Worm (Caenorhabditis elegans) whole organism, mixed stage, embryonic: Measurements from ENCODE around the gene Y75B8A.44.
A peak's percentile ranks its signal among the peaks of the same experiment; 100 is the strongest.

Experiments used
- M03D4.4 ChIP-seq: sonication (generic microtip); optimal IDR thresholded peaks from 2 replicates; lab custom pipeline; 2017; ENCODE audit warnings: mild to moderate bottlenecking, missing genetic modification characterization, missing compliant biosample characterization
- bed-3 ChIP-seq: fragments of 200-800 bp; sonication (Bioruptor generic); optimal IDR thresholded peaks from 3 replicates; lab custom pipeline; 2018; ENCODE audit warnings: mild to moderate bottlenecking, missing genetic modification characterization, moderate library complexity, missing compliant biosample characterization
- blmp-1 ChIP-seq: fragments of 150-350 bp; optimal IDR thresholded peaks from 2 replicates; lab custom pipeline; 2014; ENCODE audit warnings: missing biosample characterization, missing genetic modification characterization
- ceh-39 ChIP-seq: fragments of 150-350 bp; optimal IDR thresholded peaks from 2 replicates; lab custom pipeline; 2014; ENCODE audit warnings: missing biosample characterization, missing genetic modification characterization
- ceh-43 ChIP-seq: fragments of 200-800 bp; sonication (Bioruptor generic); optimal IDR thresholded peaks from 2 replicates; lab custom pipeline; 2018; ENCODE audit warnings: mild to moderate bottlenecking, missing genetic modification characterization, moderate library complexity, missing compliant biosample characterization
- ceh-83 ChIP-seq: fragments of 200-800 bp; sonication (Bioruptor generic); optimal IDR thresholded peaks from 2 replicates; lab custom pipeline; 2018; ENCODE audit warnings: mild to moderate bottlenecking, missing genetic modification characterization, missing compliant biosample characterization
- ces-1 ChIP-seq: fragments of 150-350 bp; optimal IDR thresholded peaks from 2 replicates; lab custom pipeline; 2014; ENCODE audit warnings: missing biosample characterization, missing genetic modification reagents, missing genetic modification characterization
- cnd-1 ChIP-seq: fragments of 200-800 bp; sonication (Bioruptor generic); optimal IDR thresholded peaks from 2 replicates; lab custom pipeline; 2018; ENCODE audit warnings: mild to moderate bottlenecking, missing genetic modification characterization, missing compliant biosample characterization
- drap-1 ChIP-seq: fragments of 200-800 bp; sonication (Bioruptor generic); optimal IDR thresholded peaks from 3 replicates; lab custom pipeline; 2018; ENCODE audit warnings: mild to moderate bottlenecking, missing genetic modification characterization, missing compliant biosample characterization
- elt-1 ChIP-seq: sonication (generic microtip); optimal IDR thresholded peaks from 2 replicates; lab custom pipeline; 2017; ENCODE audit warnings: missing genetic modification characterization, mild to moderate bottlenecking, missing compliant biosample characterization, antibody characterized with exemption, moderate library complexity, borderline replicate concordance; ENCODE audit not compliant: insufficient read depth
- flh-1 ChIP-seq: fragments of 200-800 bp; sonication (Bioruptor generic); optimal IDR thresholded peaks from 2 replicates; lab custom pipeline; 2018; ENCODE audit warnings: mild to moderate bottlenecking, missing genetic modification characterization, moderate library complexity, missing compliant biosample characterization
- ham-2 ChIP-seq: fragments of 200-800 bp; sonication (Bioruptor generic); optimal IDR thresholded peaks from 2 replicates; lab custom pipeline; 2018; ENCODE audit warnings: mild to moderate bottlenecking, missing genetic modification characterization, missing compliant biosample characterization
- lin-32 ChIP-seq: fragments of 200-800 bp; sonication (Bioruptor generic); optimal IDR thresholded peaks from 2 replicates; lab custom pipeline; 2018; ENCODE audit warnings: mild to moderate bottlenecking, missing genetic modification characterization, missing compliant biosample characterization
- lsy-2 ChIP-seq: fragments of 150-350 bp; optimal IDR thresholded peaks from 2 replicates; lab custom pipeline; 2014; ENCODE audit warnings: missing biosample characterization, missing genetic modification characterization
- mab-5 ChIP-seq: fragments of 150-350 bp; optimal IDR thresholded peaks from 2 replicates; lab custom pipeline; 2014; ENCODE audit warnings: missing biosample characterization, missing genetic modification characterization
- mep-1 ChIP-seq: fragments of 150-350 bp; optimal IDR thresholded peaks from 2 replicates; lab custom pipeline; 2017; ENCODE audit warnings: missing biosample characterization, missing genetic modification reagents, missing genetic modification characterization, inconsistent platforms
- mls-2 ChIP-seq: sonication (generic microtip); optimal IDR thresholded peaks from 2 replicates; lab custom pipeline; 2016; ENCODE audit warnings: mild to moderate bottlenecking, missing genetic modification characterization, moderate library complexity, missing compliant biosample characterization
- nhr-12 ChIP-seq: fragments of 150-350 bp; optimal IDR thresholded peaks from 2 replicates; lab custom pipeline; 2014; ENCODE audit warnings: missing biosample characterization, missing genetic modification characterization
- nhr-2 ChIP-seq: fragments of 150-350 bp; optimal IDR thresholded peaks from 2 replicates; lab custom pipeline; 2014; ENCODE audit warnings: missing biosample characterization, missing genetic modification characterization
- nhr-28 ChIP-seq: fragments of 150-350 bp; optimal IDR thresholded peaks from 2 replicates; lab custom pipeline; 2014; ENCODE audit warnings: missing biosample characterization, missing genetic modification characterization
- nhr-76 ChIP-seq: sonication (generic microtip); optimal IDR thresholded peaks from 2 replicates; lab custom pipeline; 2017; ENCODE audit warnings: missing biosample characterization, missing genetic modification characterization
- pha-4 ChIP-seq: fragments of 150-350 bp; optimal IDR thresholded peaks from 2 replicates; lab custom pipeline; 2018; ENCODE audit warnings: missing biosample characterization, missing genetic modification reagents, missing genetic modification characterization
- snpc-4 ChIP-seq: fragments of 150-350 bp; optimal IDR thresholded peaks from 2 replicates; lab custom pipeline; 2014; ENCODE audit warnings: missing biosample characterization, missing genetic modification characterization
- sptf-1 ChIP-seq: sonication (generic microtip); optimal IDR thresholded peaks from 2 replicates; lab custom pipeline; 2017; ENCODE audit warnings: mild to moderate bottlenecking, missing genetic modification characterization, moderate library complexity, missing compliant biosample characterization
- tbx-8 ChIP-seq: fragments of 200-800 bp; sonication (Bioruptor generic); optimal IDR thresholded peaks from 2 replicates; lab custom pipeline; 2018; ENCODE audit warnings: mild to moderate bottlenecking, missing genetic modification characterization, moderate library complexity, missing compliant biosample characterization
- unc-120 ChIP-seq: sonication (generic microtip); optimal IDR thresholded peaks from 2 replicates; lab custom pipeline; 2017; ENCODE audit warnings: missing genetic modification characterization, missing compliant biosample characterization; ENCODE audit not compliant: poor library complexity, severe bottlenecking
- unc-39 ChIP-seq: fragments of 150-350 bp; optimal IDR thresholded peaks from 2 replicates; lab custom pipeline; 2014; ENCODE audit warnings: missing biosample characterization, missing genetic modification characterization
- zip-8 ChIP-seq: fragments of 150-350 bp; optimal IDR thresholded peaks from 2 replicates; lab custom pipeline; 2014; ENCODE audit warnings: missing biosample characterization, missing genetic modification characterization
- ztf-11 ChIP-seq: fragments of 150-350 bp; optimal IDR thresholded peaks from 2 replicates; lab custom pipeline; 2014; ENCODE audit warnings: missing biosample characterization, missing genetic modification characterization

The Y75B8A.44 gene

DNA sequence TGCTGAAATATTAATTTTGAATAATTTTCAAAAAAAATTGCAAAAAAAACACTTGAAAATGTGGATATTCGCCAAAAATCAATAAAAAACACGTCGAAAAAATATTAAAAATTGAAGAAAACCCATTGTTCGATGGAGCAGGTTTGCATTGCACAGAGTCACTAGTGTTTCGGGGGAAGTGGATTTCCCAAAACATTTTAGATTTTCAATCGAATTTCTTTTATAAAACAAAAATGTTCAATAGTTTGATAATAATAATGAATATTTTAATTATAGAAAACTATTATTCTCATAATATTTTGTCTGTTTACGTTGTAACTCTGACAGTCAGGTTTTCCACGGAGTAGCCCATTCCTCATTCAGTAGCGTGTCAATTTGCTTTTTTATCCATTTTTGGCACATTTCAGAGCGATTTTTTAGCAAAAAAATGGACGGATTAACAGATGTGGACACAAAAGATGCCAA is 24.4 kb downstream of the Y75B8A.44 start, which contains the start of the genes gex-4 and gphr-1:
TSS of gene gex-4 (minus strand) at position 2 of the 465 bp plus-strand sequence.
TSS of gene gphr-1 (plus strand) at position 415 of the 465 bp plus-strand sequence.
- TF ChIP-seq elt-1 (no peak), mep-1 (tag; lab: Kevin White, UChicago) (peak; percentile 28), snpc-4 (no peak), ces-1 (GFP tag; lab: Kevin White, UChicago) (peak; percentile 42), lsy-2 (tag; lab: Kevin White, UChicago) (peak; percentile 43), sptf-1 (tag; lab: Kevin White, UChicago) (peak; percentile 36)

DNA sequence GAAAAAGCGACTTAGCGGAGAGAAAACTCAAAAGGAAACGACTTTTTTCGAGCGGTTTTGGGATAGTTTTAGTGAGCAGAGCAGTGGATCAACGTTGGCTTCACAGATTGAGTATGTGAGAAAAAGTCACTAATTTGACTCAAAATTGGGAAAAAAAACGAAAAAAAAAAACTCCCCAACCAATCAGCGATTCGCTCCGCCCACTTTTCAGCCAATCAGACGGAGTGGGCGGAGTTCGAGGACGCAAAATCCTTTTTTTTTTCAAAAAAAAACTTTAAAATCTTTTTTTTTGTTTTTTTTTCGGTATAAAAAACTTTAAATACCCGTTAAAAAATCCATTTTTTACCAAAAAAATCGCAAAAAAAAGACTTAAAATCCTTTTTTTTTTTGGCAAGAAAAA is 26.5 kb downstream of the Y75B8A.44 start:
- TF ChIP-seq pha-4 (tag; lab: Kevin White, UChicago): no peak
- TF ChIP-seq cnd-1 (tag; lab: Kevin White, UChicago): no peak
- no peak for TF ChIP-seq sptf-1 (tag; lab: Kevin White, UChicago)
- TF ChIP-seq lsy-2 (tag; lab: Kevin White, UChicago): no peak
- TF ChIP-seq ceh-43: no peak
- TF ChIP-seq flh-1: no peak
- TF ChIP-seq zip-8: no peak
- no peak for TF ChIP-seq lin-32 (GFP tag; lab: Kevin White, UChicago)
- TF ChIP-seq bed-3: no peak
- no peak for TF ChIP-seq nhr-76 (tag; lab: Kevin White, UChicago)
- no peak for TF ChIP-seq nhr-12 (tag; lab: Kevin White, UChicago)
- no peak for TF ChIP-seq ceh-83 (GFP tag; lab: Kevin White, UChicago)
- no peak for TF ChIP-seq drap-1 (GFP tag; lab: Kevin White, UChicago)
- TF ChIP-seq tbx-8: no peak
- no peak for TF ChIP-seq unc-39 (tag; lab: Kevin White, UChicago)
- TF ChIP-seq nhr-2 (tag; lab: Kevin White, UChicago): no peak

DNA sequence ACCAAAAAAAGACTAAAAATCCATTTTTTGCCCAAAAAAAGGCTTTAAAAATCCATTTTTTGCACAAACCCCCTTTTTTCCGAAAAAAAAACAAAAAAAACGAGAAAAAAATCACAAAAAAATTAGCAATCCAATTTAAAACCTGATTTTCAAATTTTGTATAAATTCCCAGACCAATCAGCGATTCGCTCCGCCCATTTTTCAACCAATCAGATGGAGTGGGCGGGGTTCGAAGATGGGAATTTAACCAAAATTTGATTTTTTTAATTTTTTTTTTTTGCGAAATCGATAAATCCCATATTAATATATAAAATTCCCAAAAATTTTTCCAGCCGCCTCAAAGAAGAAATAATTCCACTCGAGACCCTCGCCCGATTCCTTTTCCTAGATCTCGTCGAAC is 27.2 kb downstream of the Y75B8A.44 start:
- TF ChIP-seq unc-120 (tag; lab: Kevin White, UChicago) (no peak), flh-1 (no peak), sptf-1 (tag; lab: Kevin White, UChicago) (no peak), zip-8 (no peak), ztf-11 (tag; lab: Kevin White, UChicago) (no peak), blmp-1 (tag; lab: Kevin White, UChicago) (no peak), ceh-83 (GFP tag; lab: Kevin White, UChicago) (no peak), tbx-8 (no peak), ceh-39 (tag; lab: Kevin White, UChicago) (no peak), nhr-12 (tag; lab: Kevin White, UChicago) (no peak), mab-5 (no peak), nhr-28 (no peak), ham-2 (GFP tag; lab: Kevin White, UChicago) (no peak), lin-32 (GFP tag; lab: Kevin White, UChicago) (no peak)

DNA sequence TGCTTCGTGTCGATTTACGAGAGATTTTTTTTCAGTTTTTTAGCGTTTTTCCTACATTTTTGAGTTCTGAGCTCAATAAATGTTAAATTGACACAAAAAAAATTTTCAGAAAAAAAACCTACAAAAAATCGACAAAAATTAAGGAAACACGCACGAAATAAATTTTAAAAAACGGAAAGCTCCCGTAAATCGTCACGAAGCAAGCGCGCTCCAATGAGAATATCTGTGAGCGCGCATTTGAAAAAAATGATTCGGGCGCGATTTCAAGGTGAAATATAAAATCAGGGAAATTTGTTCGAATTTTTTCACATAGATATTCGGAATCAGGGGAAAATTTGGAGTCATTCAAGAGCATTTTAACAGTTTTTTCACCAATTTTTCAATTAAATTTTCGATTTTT is 28.9 kb downstream of the Y75B8A.44 start:
- TF ChIP-seq ces-1 (GFP tag; lab: Kevin White, UChicago): no peak
- TF ChIP-seq ceh-83 (GFP tag; lab: Kevin White, UChicago): no peak
- TF ChIP-seq flh-1: no peak
- no peak for TF ChIP-seq nhr-76 (tag; lab: Kevin White, UChicago)
- no peak for TF ChIP-seq zip-8
- no peak for TF ChIP-seq sptf-1 (tag; lab: Kevin White, UChicago)
- TF ChIP-seq ham-2 (GFP tag; lab: Kevin White, UChicago): no peak
- no peak for TF ChIP-seq mls-2
- TF ChIP-seq M03D4.4 (tag; lab: Kevin White, UChicago): no peak

DNA sequence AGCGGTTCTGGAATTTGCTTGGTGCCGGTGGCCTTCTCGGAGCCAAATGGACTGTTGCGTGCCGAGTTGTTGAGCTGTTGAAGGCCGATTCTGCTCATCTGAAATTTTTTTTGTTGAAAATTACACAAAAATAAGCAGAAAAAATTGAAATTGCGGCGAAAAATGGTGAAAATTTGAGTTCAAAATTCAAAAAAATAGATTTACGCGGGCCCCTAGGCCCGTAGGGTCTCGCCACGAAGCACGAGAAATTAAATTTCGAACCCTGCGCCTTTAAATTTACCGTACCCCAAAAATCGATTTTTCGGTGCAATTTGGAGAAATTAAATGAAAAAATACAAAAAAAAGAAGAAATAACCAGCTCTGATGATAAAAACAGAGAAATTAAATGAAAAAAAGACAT is 30.9 kb downstream of the Y75B8A.44 start, which contains the start of gene gmn-1:
TSS of gene gmn-1 (minus strand) at position 98 of the 400 bp plus-strand sequence.
- no peak for TF ChIP-seq ztf-11 (tag; lab: Kevin White, UChicago)
- TF ChIP-seq unc-120 (tag; lab: Kevin White, UChicago): no peak
- no peak for TF ChIP-seq ceh-43
